Worm (Caenorhabditis elegans): ENCODE measurements around the gene C36B7.2.

- TF ChIP-seq dao-5 (tag; optimal IDR thresholded peaks at IDR 0.05), result no peak
- no peak for TF ChIP-seq him-1 (tag; optimal IDR thresholded peaks at IDR 0.05)
- no peak for TF ChIP-seq W03F9.2 (tag; optimal IDR thresholded peaks at IDR 0.05)
These were observed 34.6 kb downstream of the C36B7.2 start for ce11 chrX:7140682-7141254.
